Fruit fly (Drosophila melanogaster): Measurements from ENCODE around the gene BobA.

BobA gene

DNA sequence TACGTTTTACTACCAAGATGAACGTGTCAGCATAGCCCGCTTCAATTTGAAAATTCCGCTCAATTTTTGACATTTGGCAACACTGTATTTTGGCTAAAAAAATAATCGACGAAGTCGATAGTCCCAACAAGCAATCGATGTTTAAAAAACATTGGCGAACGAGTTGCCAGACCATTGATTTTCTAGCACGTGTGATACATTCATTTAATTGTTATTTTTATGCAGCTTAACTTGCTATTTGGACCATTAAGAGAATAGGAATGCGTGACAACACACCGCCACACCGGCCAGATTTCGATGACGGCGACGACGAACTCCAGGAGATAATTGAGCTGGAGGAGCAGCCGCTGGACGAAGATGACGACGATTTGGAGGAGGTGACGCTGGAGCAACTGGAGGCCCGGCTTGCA, 36.8 kb upstream of the BobA start, which contains the start of gene CG5114 (continued):
- TF ChIP-seq gsb-n (tag; optimal IDR thresholded peaks at IDR 0.05) (peak; percentile 39), CG1529 (GFP tag; optimal IDR thresholded peaks at IDR 0.05) (no peak), CG33213 (GFP tag; optimal IDR thresholded peaks at IDR 0.05) (peak; percentile 53), pzg (GFP tag; optimal IDR thresholded peaks at IDR 0.05) (peak; percentile 96), CG12104 (GFP tag; optimal IDR thresholded peaks at IDR 0.05) (no peak), jumu (GFP tag; optimal IDR thresholded peaks at IDR 0.05) (peak; percentile 15), lab (GFP tag; optimal IDR thresholded peaks at IDR 0.05) (peak; percentile 65), CG11247 (GFP tag; IDR thresholded peaks at IDR 0.05) (peak; percentile 42), inv (GFP tag; IDR thresholded peaks at IDR 0.05; ENCODE audit: partially characterized antibody) (peak; percentile 84), CG34422 (GFP tag; IDR thresholded peaks at IDR 0.05) (peak; percentile 60; the same call in 2 of the 3 replicates), Xbp1 (GFP tag; optimal IDR thresholded peaks at IDR 0.05) (peak; percentile 62), Oli (tag; optimal IDR thresholded peaks at IDR 0.05) (no peak), CG11398 (GFP tag; optimal IDR thresholded peaks at IDR 0.05) (peak; percentile 40), pum (GFP tag; optimal IDR thresholded peaks at IDR 0.05) (peak; percentile 11), Atf6 (GFP tag; IDR thresholded peaks at IDR 0.05) (0 out of 2 replicates have a peak, but pooled peaks have one; percentile 26), salm (tag; optimal IDR thresholded peaks at IDR 0.05) (no peak), Trl (optimal IDR thresholded peaks at IDR 0.05) (no peak), Trl (GFP tag; optimal IDR thresholded peaks at IDR 0.05) (peak; percentile 64), Fer1 (GFP tag; optimal IDR thresholded peaks at IDR 0.05) (peak; percentile 62), Mad (GFP tag; optimal IDR thresholded peaks at IDR 0.05) (peak; percentile 43), oc (tag; optimal IDR thresholded peaks at IDR 0.05) (no peak), Ets65A (GFP tag) (peak; percentile 32), dpn (GFP tag; optimal IDR thresholded peaks at IDR 0.05) (peak; percentile 40), CG9797 (GFP tag; optimal IDR thresholded peaks at IDR 0.05) (peak; percentile 56), ap (GFP tag; IDR thresholded peaks at IDR 0.05) (no peak), Hr3 (GFP tag; optimal IDR thresholded peaks at IDR 0.05) (no peak), NC2α (GFP tag; optimal IDR thresholded peaks at IDR 0.05) (peak; percentile 9), Blimp-1 (GFP tag; optimal IDR thresholded peaks at IDR 0.05) (no peak), sisA (GFP tag; IDR thresholded peaks at IDR 0.05) (no peak), Elba2 (GFP tag; optimal IDR thresholded peaks at IDR 0.05) (peak; percentile 16), hb (GFP tag; IDR thresholded peaks at IDR 0.05; ENCODE audit: partially characterized antibody) (peak; percentile 87; the same call in 2 of the 3 replicates), gsb (GFP tag; IDR thresholded peaks at IDR 0.05) (no peak), Side (GFP tag; optimal IDR thresholded peaks at IDR 0.05) (peak; percentile 9), crp (GFP tag; optimal IDR thresholded peaks at IDR 0.05) (peak in 1 of 2 experiments; percentile 25), gfzf (GFP tag; optimal IDR thresholded peaks at IDR 0.05) (peak; percentile 31), corto (GFP tag; optimal IDR thresholded peaks at IDR 0.05) (no peak), twi (tag; optimal IDR thresholded peaks at IDR 0.05) (peak; percentile 59), repo (GFP tag; optimal IDR thresholded peaks at IDR 0.05) (peak; percentile 45), kay (GFP tag; optimal IDR thresholded peaks at IDR 0.05) (peak; percentile 54), CG14050 (GFP tag; IDR thresholded peaks at IDR 0.05) (0 out of 3 replicates have a peak, but pooled peaks have one; percentile 17), CG17186 (GFP tag; optimal IDR thresholded peaks at IDR 0.05) (peak; percentile 64), kah (GFP tag; optimal IDR thresholded peaks at IDR 0.05) (no peak), dysf (GFP tag; IDR thresholded peaks at IDR 0.05) (no peak), cato (GFP tag; optimal IDR thresholded peaks at IDR 0.05; ENCODE audit: borderline replicate concordance) (no peak), CG11504 (tag; optimal IDR thresholded peaks at IDR 0.05) (peak; percentile 56), nerfin-1 (tag; optimal IDR thresholded peaks at IDR 0.05) (peak; percentile 25), CG9932 (GFP tag; IDR thresholded peaks at IDR 0.05) (no peak), chif (GFP tag; optimal IDR thresholded peaks at IDR 0.05) (peak; percentile 25 to 51), dmrt11E (tag; optimal IDR thresholded peaks at IDR 0.05) (peak; percentile 1), gcm2 (GFP tag; optimal IDR thresholded peaks at IDR 0.05) (peak; percentile 34), CTCF (GFP tag; optimal IDR thresholded peaks at IDR 0.05) (peak; percentile 44), dm (GFP tag; optimal IDR thresholded peaks at IDR 0.05) (peak; percentile 99)
